Fruit fly (Drosophila melanogaster) whole organism, embryonic: ENCODE data around the gene CG12581.

Experiments used
- B-H2 ChIP-seq: fragments of 200-800 bp; sonication (Bioruptor generic); optimal IDR thresholded peaks from 2 replicates; lab custom pipeline; 2018; ENCODE audit warnings: missing biosample characterization, mild to moderate bottlenecking, missing genetic modification characterization
- Bteb2 ChIP-seq: fragments of 200-800 bp; sonication (Bioruptor generic); optimal IDR thresholded peaks from 2 replicates; lab custom pipeline; 2016; ENCODE audit warnings: missing biosample characterization, missing genetic modification characterization
- CG11456 ChIP-seq: fragments of 200-800 bp; sonication (Bioruptor generic); IDR thresholded peaks from 3 replicates; pipeline ENCODE4 v1.3.6; 2022; ENCODE audit warnings: missing biosample characterization, missing genetic modification characterization
- CG15696 ChIP-seq: fragments of 200-800 bp; sonication (Bioruptor generic); optimal IDR thresholded peaks from 2 replicates; lab custom pipeline; 2019; ENCODE audit warnings: missing biosample characterization, mild to moderate bottlenecking, missing genetic modification characterization, moderate library complexity
- CG1647 ChIP-seq: fragments of 200-800 bp; sonication (Bioruptor generic); optimal IDR thresholded peaks from 3 replicates; lab custom pipeline; 2016; ENCODE audit warnings: missing biosample characterization, missing genetic modification characterization
- CG17612 ChIP-seq: fragments of 200-800 bp; sonication (Bioruptor generic); IDR thresholded peaks from 2 replicates; pipeline ENCODE4 v1.3.6; 2022; ENCODE audit warnings: missing biosample characterization, missing genetic modification characterization
- CG6175 ChIP-seq: fragments of 200-800 bp; sonication (Bioruptor generic); IDR thresholded peaks from 3 replicates; pipeline ENCODE4 v1.3.6; 2022; ENCODE audit warnings: missing biosample characterization, missing genetic modification characterization
- CG6254 ChIP-seq: fragments of 200-800 bp; sonication (Bioruptor generic); optimal IDR thresholded peaks from 3 replicates; lab custom pipeline; 2017; ENCODE audit warnings: mild to moderate bottlenecking, missing biosample characterization, missing genetic modification reagents, missing genetic modification characterization
- CG6791 ChIP-seq: fragments of 200-800 bp; sonication (Bioruptor generic); IDR thresholded peaks from 3 replicates; pipeline ENCODE4 v1.3.6; 2022; ENCODE audit warnings: missing biosample characterization, missing genetic modification characterization; ENCODE audit not compliant: partially characterized antibody
- CG9932 ChIP-seq: fragments of 200-800 bp; sonication (Bioruptor generic); IDR thresholded peaks from 2 replicates; pipeline ENCODE4 v1.3.6; 2022; ENCODE audit warnings: missing biosample characterization, missing genetic modification characterization
- D ChIP-seq, 2 experiments: fragments of 200-800 bp in 1 of 2; fragments of >200 bp in 1 of 2; sonication (Bioruptor generic) in 1 of 2; optimal IDR thresholded peaks; 2 replicates in 1 of 2; 3 replicates in 1 of 2; lab custom pipeline; 2017; ENCODE audit warnings: mild to moderate bottlenecking in 1 of 2, missing biosample characterization in 1 of 2, missing genetic modification characterization in 1 of 2, missing genetic modification reagents in 1 of 2
- Dek ChIP-seq: fragments of 200-800 bp; sonication (Bioruptor generic); optimal IDR thresholded peaks from 3 replicates; lab custom pipeline; 2019; ENCODE audit warnings: missing biosample characterization, mild to moderate bottlenecking, missing genetic modification characterization, moderate library complexity
- Ets97D ChIP-seq: fragments of 200-800 bp; sonication (Bioruptor generic); optimal IDR thresholded peaks from 3 replicates; lab custom pipeline; 2016; ENCODE audit warnings: missing biosample characterization, missing genetic modification characterization
- GATAe ChIP-seq: fragments of 200-800 bp; sonication (Bioruptor generic); conservative IDR thresholded peaks from 2 replicates; pipeline ENCODE4 v1.3.6; 2022; ENCODE audit warnings: missing biosample characterization, missing genetic modification characterization
- HmgZ ChIP-seq: fragments of 200-800 bp; sonication (Bioruptor generic); optimal IDR thresholded peaks from 2 replicates; lab custom pipeline; 2018; ENCODE audit warnings: missing biosample characterization, mild to moderate bottlenecking, missing genetic modification characterization
- Hr51 ChIP-seq, 2 experiments: fragments of 200-800 bp; sonication (Bioruptor generic); optimal IDR thresholded peaks; 2 replicates in 1 of 2; 3 replicates in 1 of 2; lab custom pipeline; 2016 to 2018; ENCODE audit warnings: missing biosample characterization in 2 of 2, missing genetic modification characterization in 2 of 2, mild to moderate bottlenecking in 1 of 2, moderate library complexity in 1 of 2
- MESR4 ChIP-seq: fragments of 200-800 bp; sonication (Bioruptor generic); optimal IDR thresholded peaks from 2 replicates; lab custom pipeline; 2018; ENCODE audit warnings: missing biosample characterization, mild to moderate bottlenecking, missing genetic modification characterization, moderate library complexity
- Mad ChIP-seq: fragments of 200-800 bp; sonication (Bioruptor generic); optimal IDR thresholded peaks from 2 replicates; lab custom pipeline; 2016; ENCODE audit warnings: missing biosample characterization, missing genetic modification characterization
- Med ChIP-seq: fragments of 200-800 bp; sonication (Bioruptor generic); peaks from one replicate; lab custom pipeline; 2016; ENCODE audit warnings: missing biosample characterization, missing genetic modification characterization, mild to moderate bottlenecking, inconsistent platforms, moderate library complexity
- Mes4 ChIP-seq: fragments of 200-800 bp; sonication (Bioruptor generic); optimal IDR thresholded peaks from 2 replicates; lab custom pipeline; 2016; ENCODE audit warnings: missing biosample characterization, missing genetic modification characterization
- Nf-YC ChIP-seq: fragments of 200-800 bp; optimal IDR thresholded peaks from 3 replicates; lab custom pipeline; 2019; ENCODE audit warnings: missing biosample characterization, mild to moderate bottlenecking, missing genetic modification characterization, moderate library complexity
- Opbp ChIP-seq: fragments of 200-800 bp; sonication (Bioruptor generic); IDR thresholded peaks from 3 replicates; pipeline ENCODE4 v1.3.6; 2022; ENCODE audit warnings: missing biosample characterization, missing genetic modification characterization; ENCODE audit not compliant: partially characterized antibody
- Optix ChIP-seq: fragments of 200-800 bp; sonication (Bioruptor generic); IDR thresholded peaks from 3 replicates; pipeline ENCODE4 v1.3.6; 2022; ENCODE audit warnings: missing biosample characterization, missing genetic modification characterization
- Scr ChIP-seq: fragments of 200-800 bp; sonication (Bioruptor generic); IDR thresholded peaks from 2 replicates; pipeline ENCODE4 v1.3.6; 2022; ENCODE audit warnings: missing biosample characterization, missing genetic modification characterization; ENCODE audit not compliant: partially characterized antibody
- Ssrp ChIP-seq: fragments of 200-800 bp; sonication (Bioruptor generic); optimal IDR thresholded peaks from 2 replicates; lab custom pipeline; 2018; ENCODE audit warnings: missing biosample characterization, mild to moderate bottlenecking, missing genetic modification characterization, moderate library complexity
- Stat92E ChIP-seq, 3 experiments: fragments of >200 bp in 2 of 3; fragments of 200-800 bp in 1 of 3; sonication (Bioruptor generic) in 1 of 3; optimal IDR thresholded peaks; 2 replicates each; lab custom pipeline; 2017 to 2019; ENCODE audit warnings: missing biosample characterization in 3 of 3, missing genetic modification characterization in 3 of 3, mild to moderate bottlenecking in 1 of 3, moderate library complexity in 1 of 3
- Xrp1 ChIP-seq: fragments of 200-800 bp; sonication (Bioruptor generic); IDR thresholded peaks from 2 replicates; pipeline ENCODE4 v1.3.6; 2022; ENCODE audit warnings: missing biosample characterization, missing genetic modification characterization
- YL-1 ChIP-seq: fragments of 200-800 bp; sonication (Bioruptor generic); optimal IDR thresholded peaks from 3 replicates; lab custom pipeline; 2017; ENCODE audit warnings: missing biosample characterization, mild to moderate bottlenecking, missing genetic modification characterization
- cas ChIP-seq: fragments of 200-800 bp; sonication (Bioruptor generic); IDR thresholded peaks from 2 replicates; pipeline ENCODE4 v1.3.6; 2022; ENCODE audit warnings: missing biosample characterization, missing genetic modification characterization
- caup ChIP-seq: fragments of 200-800 bp; sonication (Bioruptor generic); optimal IDR thresholded peaks from 3 replicates; lab custom pipeline; 2017; ENCODE audit warnings: missing biosample characterization, mild to moderate bottlenecking, missing genetic modification characterization, moderate library complexity; ENCODE audit not compliant: severe bottlenecking
- chinmo ChIP-seq: fragments of 200-800 bp; sonication (Bioruptor generic); IDR thresholded peaks from 4 replicates; pipeline ENCODE4 v1.3.6; 2022; ENCODE audit warnings: missing biosample characterization, missing genetic modification characterization; ENCODE audit not compliant: partially characterized antibody
- crol ChIP-seq: fragments of 200-800 bp; sonication (Bioruptor generic); IDR thresholded peaks from 2 replicates; pipeline ENCODE4 v1.3.6; 2022; ENCODE audit warnings: missing biosample characterization, missing genetic modification characterization
- dmrt99B ChIP-seq: fragments of 200-800 bp; sonication (Bioruptor generic); optimal IDR thresholded peaks from 2 replicates; lab custom pipeline; 2018; ENCODE audit warnings: missing biosample characterization, mild to moderate bottlenecking, missing genetic modification characterization, moderate library complexity
- grau ChIP-seq: fragments of 200-800 bp; optimal IDR thresholded peaks from 3 replicates; lab custom pipeline; 2019; ENCODE audit warnings: missing biosample characterization, mild to moderate bottlenecking, missing genetic modification characterization, moderate library complexity
- h ChIP-seq: fragments of >200 bp; optimal IDR thresholded peaks from 2 replicates; lab custom pipeline; 2017
- hb ChIP-seq: fragments of 200-800 bp; sonication (Bioruptor generic); IDR thresholded peaks from 3 replicates; pipeline ENCODE4 v1.3.6; 2022; ENCODE audit warnings: missing biosample characterization, missing genetic modification characterization; ENCODE audit not compliant: partially characterized antibody
- her ChIP-seq: fragments of 200-800 bp; sonication (Bioruptor generic); optimal IDR thresholded peaks from 2 replicates; lab custom pipeline; 2016; ENCODE audit warnings: missing biosample characterization, missing genetic modification characterization
- inv ChIP-seq: fragments of 200-800 bp; sonication (Bioruptor generic); IDR thresholded peaks from 2 replicates; pipeline ENCODE4 v1.3.6; 2022; ENCODE audit warnings: missing biosample characterization, missing genetic modification characterization; ENCODE audit not compliant: partially characterized antibody
- lab ChIP-seq: fragments of 200-800 bp; sonication (Bioruptor generic); optimal IDR thresholded peaks from 3 replicates; lab custom pipeline; 2017; ENCODE audit warnings: missing biosample characterization, missing genetic modification characterization, mild to moderate bottlenecking, moderate library complexity, missing genetic modification reagents
- lbe ChIP-seq: fragments of 200-800 bp; sonication (Bioruptor generic); optimal IDR thresholded peaks from 2 replicates; lab custom pipeline; 2016; ENCODE audit warnings: missing biosample characterization, mild to moderate bottlenecking, missing genetic modification characterization
- maf-S ChIP-seq: fragments of 200-800 bp; sonication (Bioruptor generic); optimal IDR thresholded peaks from 2 replicates; lab custom pipeline; 2016; ENCODE audit warnings: missing biosample characterization, missing genetic modification characterization
- odd ChIP-seq: fragments of 200-800 bp; sonication (Bioruptor generic); optimal IDR thresholded peaks from 2 replicates; lab custom pipeline; 2017; ENCODE audit warnings: missing biosample characterization, mild to moderate bottlenecking, missing genetic modification characterization
- repo ChIP-seq: fragments of 200-800 bp; sonication (Bioruptor generic); optimal IDR thresholded peaks from 2 replicates; lab custom pipeline; 2016; ENCODE audit warnings: missing biosample characterization, missing genetic modification characterization
- schlank ChIP-seq: fragments of 200-800 bp; sonication (Bioruptor generic); optimal IDR thresholded peaks from 2 replicates; lab custom pipeline; 2018; ENCODE audit warnings: missing biosample characterization, mild to moderate bottlenecking, missing genetic modification characterization
- twi ChIP-seq: fragments of 200-800 bp; optimal IDR thresholded peaks from 2 replicates; lab custom pipeline; 2019; ENCODE audit warnings: missing biosample characterization, mild to moderate bottlenecking, missing genetic modification characterization, moderate library complexity
- unc-4 ChIP-seq: fragments of 200-800 bp; sonication (Bioruptor generic); IDR thresholded peaks from 2 replicates; pipeline ENCODE4 v1.3.6; 2022; ENCODE audit warnings: missing biosample characterization, missing genetic modification characterization; ENCODE audit not compliant: partially characterized antibody
- vfl ChIP-seq: fragments of 200-800 bp; sonication (Bioruptor generic); optimal IDR thresholded peaks from 2 replicates; lab custom pipeline; 2016; ENCODE audit warnings: missing biosample characterization, missing genetic modification characterization
- vnd ChIP-seq: fragments of 200-800 bp; sonication (Bioruptor generic); IDR thresholded peaks from 3 replicates; pipeline ENCODE4 v1.3.6; 2022; ENCODE audit warnings: missing biosample characterization, missing genetic modification characterization; ENCODE audit not compliant: partially characterized antibody
- zf30C ChIP-seq: fragments of 200-800 bp; sonication (Bioruptor generic); optimal IDR thresholded peaks from 3 replicates; lab custom pipeline; 2018; ENCODE audit warnings: missing biosample characterization, mild to moderate bottlenecking, missing genetic modification characterization

The CG12581 gene

dm6 chr3R:4220780-4221179 lies 46.3 kb downstream of the CG12581 start (continued):
- TF ChIP-seq Dek (tag; lab: Kevin White, UChicago) (peak; percentile 45), Scr (GFP tag; lab: Robert Waterston, UW) (peak; percentile 95), Xrp1 (peak; percentile 7; the same call in 1 of the 2 replicates), caup (no peak), Mes4 (GFP tag; lab: Kevin White, UChicago) (peak; percentile 32), CG17612 (GFP tag; lab: Robert Waterston, UW) (no peak), lbe (GFP tag; lab: Kevin White, UChicago) (no peak), chinmo (GFP tag; lab: Robert Waterston, UW) (peak; percentile 98), GATAe (no peak), h (lab: Kevin White, UChicago) (no peak), Optix (no peak), D (optimal IDR thresholded peaks at IDR 0.05; lab: Kevin White, UChicago) (peak; percentile 14), D (GFP tag; optimal IDR thresholded peaks at IDR 0.05; lab: Kevin White, UChicago) (no peak), Opbp (GFP tag; lab: Robert Waterston, UW) (peak; percentile 98), schlank (no peak), lab (GFP tag; lab: Kevin White, UChicago) (no peak), HmgZ (tag; lab: Kevin White, UChicago) (peak; percentile 74), Med (GFP tag; lab: Kevin White, UChicago) (peak; percentile 95), Mad (GFP tag; lab: Kevin White, UChicago) (peak; percentile 31), CG9932 (GFP tag; lab: Robert Waterston, UW) (peak; percentile 78), Bteb2 (GFP tag; lab: Kevin White, UChicago) (no peak), Stat92E (GFP tag; optimal IDR thresholded peaks at IDR 0.05; lab: Kevin White, UChicago) (peak in 1 of 3 experiments; percentile 6), CG15696 (tag; lab: Kevin White, UChicago) (peak; percentile 7), unc-4 (GFP tag; lab: Robert Waterston, UW) (peak; percentile 97), CG6175 (GFP tag; lab: Robert Waterston, UW) (no peak), odd (GFP tag; lab: Kevin White, UChicago) (no peak), CG6254 (no peak), B-H2 (GFP tag; lab: Kevin White, UChicago) (peak; percentile 62), inv (GFP tag; lab: Robert Waterston, UW) (peak; percentile 97), repo (peak; percentile 48), crol (GFP tag; lab: Robert Waterston, UW) (no peak), zf30C (no peak), MESR4 (peak; percentile 98), YL-1 (GFP tag; lab: Kevin White, UChicago) (peak; percentile 87), grau (peak; percentile 45), dmrt99B (tag; lab: Kevin White, UChicago) (no peak), her (GFP tag; lab: Kevin White, UChicago) (peak; percentile 71), cas (GFP tag; lab: Robert Waterston, UW) (peak; percentile 25; the same call in 1 of the 2 replicates), twi (no peak), CG11456 (GFP tag; lab: Robert Waterston, UW) (peak; percentile 66; the same call in 2 of the 3 replicates), CG1647 (GFP tag; lab: Kevin White, UChicago) (peak; percentile 15), Ssrp (tag; lab: Kevin White, UChicago) (no peak), Nf-YC (tag; lab: Kevin White, UChicago) (peak; percentile 46), maf-S (peak; percentile 27), vfl (GFP tag; lab: Kevin White, UChicago) (peak; percentile 19), Ets97D (peak; percentile 70), Hr51 (GFP tag; optimal IDR thresholded peaks at IDR 0.05; lab: Kevin White, UChicago) (peak in 1 of 2 experiments; percentile 44), hb (peak; percentile 97), CG6791 (GFP tag; lab: Robert Waterston, UW) (peak; percentile 99), vnd (GFP tag; lab: Robert Waterston, UW) (peak; percentile 97)
